Worm (Caenorhabditis elegans) whole organism, L2 larva: Measurements from ENCODE around the gene T04B2.8.

ENCODE experiments used
- C34F6.9 ChIP-seq: fragments of 150-350 bp; optimal IDR thresholded peaks from 2 replicates; lab custom pipeline; 2014; ENCODE audit warnings: missing biosample characterization, missing genetic modification characterization
- lsy-2 ChIP-seq, 2 experiments: fragments of 150-350 bp in 1 of 2; sonication (generic microtip) in 1 of 2; optimal IDR thresholded peaks; 2 replicates each; lab custom pipeline; 2014 to 2017; ENCODE audit warnings: missing biosample characterization in 2 of 2, missing genetic modification characterization in 2 of 2
- nhr-77 ChIP-seq: fragments of 150-350 bp; optimal IDR thresholded peaks from 2 replicates; lab custom pipeline; 2014; ENCODE audit warnings: missing biosample characterization, missing genetic modification characterization
- sem-4 ChIP-seq: fragments of 150-350 bp; optimal IDR thresholded peaks from 2 replicates; lab custom pipeline; 2014; ENCODE audit warnings: missing biosample characterization, missing genetic modification reagents, missing genetic modification characterization
- unc-62 ChIP-seq: fragments of 150-350 bp; optimal IDR thresholded peaks from 2 replicates; lab custom pipeline; 2014; ENCODE audit warnings: missing biosample characterization, missing genetic modification reagents, missing genetic modification characterization

ce11 chrIV:10003372-10003771 lies 47.6 kb downstream of the T04B2.8 start, which contains the start of the genes C47E12.2 and sars-1:
- TF ChIP-seq sem-4 (tag; lab: Kevin White, UChicago): no peak
- TF ChIP-seq lsy-2 (tag; optimal IDR thresholded peaks at IDR 0.05; lab: Kevin White, UChicago): peak; percentile 58 to 92
- TF ChIP-seq unc-62 (GFP tag; lab: Kevin White, UChicago): no peak
- TF ChIP-seq C34F6.9 (tag; lab: Kevin White, UChicago): peak; percentile 18
- TF ChIP-seq nhr-77 (tag; lab: Kevin White, UChicago): no peak
